Fruit fly (Drosophila melanogaster) whole organism, embryonic: ENCODE measurements around the gene Vta1.

ENCODE experiments used
- CG7271 ChIP-seq: fragments of 200-800 bp; sonication (Bioruptor generic); optimal IDR thresholded peaks from 2 replicates; lab custom pipeline; 2018; ENCODE audit warnings: missing biosample characterization, mild to moderate bottlenecking, missing genetic modification characterization, moderate library complexity
- Mes4 ChIP-seq: fragments of 200-800 bp; sonication (Bioruptor generic); optimal IDR thresholded peaks from 2 replicates; lab custom pipeline; 2016; ENCODE audit warnings: missing biosample characterization, missing genetic modification characterization
- vfl ChIP-seq: fragments of 200-800 bp; sonication (Bioruptor generic); optimal IDR thresholded peaks from 2 replicates; lab custom pipeline; 2016; ENCODE audit warnings: missing biosample characterization, missing genetic modification characterization

DNA sequence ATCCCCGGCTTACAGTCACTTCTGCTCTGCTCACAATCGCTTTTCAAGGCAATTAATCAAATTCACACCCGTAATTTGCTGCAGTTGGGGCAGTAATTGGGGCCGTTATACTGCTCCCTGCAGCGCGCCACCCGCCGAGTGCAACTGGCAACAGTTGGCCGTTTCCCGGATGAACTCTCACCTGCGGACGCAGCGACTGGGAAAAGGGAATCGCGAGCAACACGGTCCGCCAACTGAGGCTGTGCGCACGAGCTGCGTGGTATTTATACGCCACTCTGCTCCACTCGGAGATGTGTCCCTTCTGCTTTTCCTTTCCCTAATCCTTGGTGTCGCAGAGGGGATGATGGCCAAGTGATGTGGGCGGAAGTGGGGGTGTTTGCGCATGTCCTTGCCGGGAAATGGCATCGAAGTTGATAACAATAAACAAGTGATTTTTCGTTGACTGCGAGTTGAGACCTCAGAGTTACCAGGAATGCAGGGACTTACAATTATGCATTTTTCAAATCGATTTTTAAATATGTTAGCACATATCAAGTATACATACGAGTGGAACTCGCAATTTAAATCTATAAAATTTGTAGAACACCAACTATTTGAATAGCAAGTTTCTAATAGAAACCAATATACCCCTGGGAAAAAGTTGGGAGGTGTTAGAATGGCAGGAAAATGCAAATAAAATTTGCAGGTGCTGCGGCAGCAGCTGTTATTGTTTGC lies 23.5 kb downstream of the Vta1 start, which contains the start of gene GC:
- no peak for TF ChIP-seq vfl (GFP tag; lab: Kevin White, UChicago)
- no peak for TF ChIP-seq CG7271 (tag; lab: Kevin White, UChicago)
- TF ChIP-seq Mes4: no peak
